Worm (Caenorhabditis elegans) whole organism, L4 larva: ENCODE data around the gene algn-12.

Experiments
- aly-2 ChIP-seq: sonication (generic microtip); optimal IDR thresholded peaks from 2 replicates; lab custom pipeline; 2018; ENCODE audit warnings: missing biosample characterization, missing genetic modification characterization
- ceh-82 ChIP-seq: sonication (generic microtip); optimal IDR thresholded peaks from 2 replicates; lab custom pipeline; 2017; ENCODE audit warnings: missing biosample characterization, missing genetic modification characterization
- egl-27 ChIP-seq: sonication (generic microtip); optimal IDR thresholded peaks from 3 replicates; lab custom pipeline; 2017; ENCODE audit warnings: missing biosample characterization, missing genetic modification reagents, missing genetic modification characterization
- fkh-10 ChIP-seq: fragments of 150-350 bp; optimal IDR thresholded peaks from 2 replicates; lab custom pipeline; 2014; ENCODE audit warnings: missing biosample characterization, missing genetic modification reagents, missing genetic modification characterization
- mdl-1 ChIP-seq, 2 experiments: fragments of 150-350 bp in 1 of 2; sonication (generic microtip) in 1 of 2; optimal IDR thresholded peaks; 2 replicates each; lab custom pipeline; 2014 to 2017; ENCODE audit warnings: missing biosample characterization in 2 of 2, missing genetic modification characterization in 2 of 2
- nhr-11 ChIP-seq: fragments of 150-350 bp; optimal IDR thresholded peaks from 2 replicates; lab custom pipeline; 2014; ENCODE audit warnings: missing biosample characterization, missing genetic modification characterization
- nhr-77 ChIP-seq: fragments of 150-350 bp; optimal IDR thresholded peaks from 2 replicates; lab custom pipeline; 2014; ENCODE audit warnings: missing biosample characterization, missing genetic modification characterization
- unc-130 ChIP-seq: sonication (generic microtip); optimal IDR thresholded peaks from 2 replicates; lab custom pipeline; 2016; ENCODE audit warnings: missing genetic modification reagents, missing genetic modification characterization, missing compliant biosample characterization

DNA sequence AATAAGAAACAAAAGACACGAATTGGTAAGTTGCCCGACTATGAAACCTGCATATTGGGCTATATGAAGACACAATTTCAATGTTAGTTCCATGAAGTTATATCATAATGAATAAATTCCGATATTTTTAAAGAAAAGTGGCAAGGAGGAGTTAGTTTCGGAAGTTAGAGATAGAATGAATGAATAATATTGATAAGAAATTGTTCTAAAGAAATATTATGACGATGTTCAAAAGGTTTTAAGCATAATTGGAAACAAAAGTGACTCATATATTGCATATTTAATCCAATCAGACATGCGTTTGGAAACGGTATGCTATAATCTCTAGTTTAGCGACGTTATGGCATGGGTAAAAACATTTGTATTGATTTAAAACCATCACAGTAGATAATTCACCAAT, 34.7 kb downstream of the algn-12 start, which contains the start of gene str-143:
- TF ChIP-seq ceh-82 (tag; lab: Kevin White, UChicago): no peak
- TF ChIP-seq mdl-1 (tag; optimal IDR thresholded peaks at IDR 0.05; lab: Kevin White, UChicago): no peak
- no peak for TF ChIP-seq aly-2 (tag; lab: Kevin White, UChicago)
- TF ChIP-seq egl-27 (tag; lab: Kevin White, UChicago): no peak
- TF ChIP-seq nhr-11 (tag; lab: Kevin White, UChicago): no peak
- TF ChIP-seq unc-130 (GFP tag; lab: Kevin White, UChicago): no peak
- no peak for TF ChIP-seq fkh-10 (GFP tag; lab: Kevin White, UChicago)
- TF ChIP-seq nhr-77 (tag; lab: Kevin White, UChicago): no peak
